Worm (Caenorhabditis elegans) whole organism, early embryonic: ENCODE measurements around the gene kup-1.

Experiments
- B0310.2 ChIP-seq: sonication (generic microtip); optimal IDR thresholded peaks from 2 replicates; lab custom pipeline; 2016; ENCODE audit warnings: mild to moderate bottlenecking, missing genetic modification characterization, missing compliant biosample characterization
- F13C5.2 ChIP-seq: sonication (generic microtip); optimal IDR thresholded peaks from 2 replicates; lab custom pipeline; 2017; ENCODE audit warnings: mild to moderate bottlenecking, missing genetic modification characterization, inconsistent platforms, missing compliant biosample characterization
- aly-1 ChIP-seq: sonication (generic microtip); optimal IDR thresholded peaks from 2 replicates; lab custom pipeline; 2016; ENCODE audit warnings: missing genetic modification characterization, missing compliant biosample characterization
- ama-1 ChIP-seq: fragments of 150-350 bp; optimal IDR thresholded peaks from 2 replicates; lab custom pipeline; 2014
- ceh-13 ChIP-seq: fragments of 200-800 bp; sonication (Bioruptor generic); optimal IDR thresholded peaks from 2 replicates; lab custom pipeline; 2018; ENCODE audit warnings: mild to moderate bottlenecking, missing genetic modification characterization, missing compliant biosample characterization
- ceh-36 ChIP-seq: sonication (generic microtip); optimal IDR thresholded peaks from 2 replicates; lab custom pipeline; 2016; ENCODE audit warnings: missing genetic modification characterization, inconsistent platforms, missing compliant biosample characterization
- flt-1 ChIP-seq: fragments of 200-800 bp; sonication (Bioruptor generic); IDR thresholded peaks from 2 replicates; pipeline ENCODE4 v1.3.6; 2022; ENCODE audit warnings: missing genetic modification characterization, missing compliant biosample characterization
- hmbx-1 ChIP-seq: sonication (generic microtip); optimal IDR thresholded peaks from 2 replicates; lab custom pipeline; 2016; ENCODE audit warnings: mild to moderate bottlenecking, missing genetic modification characterization, missing compliant biosample characterization
- hnd-1 ChIP-seq: sonication (generic microtip); optimal IDR thresholded peaks from 2 replicates; lab custom pipeline; 2016; ENCODE audit warnings: missing genetic modification characterization, missing compliant biosample characterization
- scrt-1 ChIP-seq: fragments of 200-800 bp; sonication (Bioruptor generic); IDR thresholded peaks from 2 replicates; pipeline ENCODE4 v1.3.6; 2022; ENCODE audit warnings: missing genetic modification characterization, missing compliant biosample characterization
- tbx-37 ChIP-seq: fragments of 200-800 bp; sonication (Bioruptor generic); conservative IDR thresholded peaks from 2 replicates; pipeline ENCODE4 v1.3.6; 2022; ENCODE audit warnings: missing genetic modification reagents, missing genetic modification characterization, missing compliant biosample characterization
- tra-4 ChIP-seq: sonication (generic microtip); optimal IDR thresholded peaks from 2 replicates; lab custom pipeline; 2017; ENCODE audit warnings: missing genetic modification characterization, missing compliant biosample characterization

DNA sequence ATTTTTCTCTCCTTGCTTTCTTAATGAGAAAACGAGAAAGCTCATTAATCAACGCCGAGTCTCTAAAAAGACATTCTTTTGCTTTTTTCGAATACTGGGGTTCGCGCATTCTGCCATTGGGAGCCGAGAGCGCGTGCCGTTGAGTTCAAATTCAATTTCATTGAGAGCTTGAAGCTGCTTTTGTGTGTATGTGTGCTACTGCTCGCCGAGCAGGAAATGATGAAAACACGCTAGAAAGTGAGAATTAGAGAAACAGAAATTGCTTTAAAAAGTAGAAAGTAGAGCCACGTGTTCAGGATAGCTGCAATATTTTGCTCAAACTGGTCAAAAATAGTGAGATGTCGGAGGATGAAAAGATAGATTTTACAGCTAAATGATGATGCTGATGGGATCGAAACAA is 15.0 kb downstream of the kup-1 start:
- TF ChIP-seq ama-1 (lab: Kevin White, UChicago) = no peak
- TF ChIP-seq hnd-1 (tag; lab: Kevin White, UChicago) = no peak
- TF ChIP-seq F13C5.2 = no peak
- no peak for TF ChIP-seq scrt-1 (GFP tag; lab: Robert Waterston, UW)
- no peak for TF ChIP-seq ceh-36 (tag; lab: Kevin White, UChicago)
- no peak for TF ChIP-seq aly-1 (tag; lab: Kevin White, UChicago)
- no peak for TF ChIP-seq tra-4 (tag; lab: Kevin White, UChicago)
- TF ChIP-seq ceh-13 (GFP tag; lab: Kevin White, UChicago) = no peak
- no peak for TF ChIP-seq tbx-37
- no peak for TF ChIP-seq B0310.2
- TF ChIP-seq flt-1 (GFP tag; lab: Robert Waterston, UW) = no peak
- TF ChIP-seq hmbx-1 (tag; lab: Kevin White, UChicago) = no peak
